Worm (Caenorhabditis elegans) whole organism, midembryonic: ENCODE results near the gene Y38F2AL.12.

ENCODE experiments used
- flt-1 ChIP-seq: fragments of 200-800 bp; sonication (Bioruptor generic); IDR thresholded peaks from 2 replicates; pipeline ENCODE4 v1.3.6; 2022; ENCODE audit warnings: missing genetic modification characterization, missing compliant biosample characterization
- klf-2 ChIP-seq: fragments of 200-800 bp; sonication (Bioruptor generic); conservative IDR thresholded peaks from 2 replicates; pipeline ENCODE4 v1.3.6; 2022; ENCODE audit warnings: missing genetic modification reagents, missing genetic modification characterization, missing compliant biosample characterization
- ref-1 ChIP-seq: fragments of 200-800 bp; sonication (Bioruptor generic); conservative IDR thresholded peaks from 2 replicates; pipeline ENCODE4 v1.3.6; 2022; ENCODE audit warnings: missing genetic modification reagents, missing genetic modification characterization, missing compliant biosample characterization
- tab-1 ChIP-seq: fragments of 200-800 bp; sonication (Bioruptor generic); IDR thresholded peaks from 2 replicates; pipeline ENCODE4 v1.3.6; 2022; ENCODE audit warnings: missing genetic modification characterization, missing compliant biosample characterization
- ztf-23 ChIP-seq: fragments of 200-800 bp; sonication (Bioruptor generic); IDR thresholded peaks from 2 replicates; pipeline ENCODE4 v1.3.6; 2022; ENCODE audit warnings: missing genetic modification reagents, missing genetic modification characterization, missing compliant biosample characterization

DNA sequence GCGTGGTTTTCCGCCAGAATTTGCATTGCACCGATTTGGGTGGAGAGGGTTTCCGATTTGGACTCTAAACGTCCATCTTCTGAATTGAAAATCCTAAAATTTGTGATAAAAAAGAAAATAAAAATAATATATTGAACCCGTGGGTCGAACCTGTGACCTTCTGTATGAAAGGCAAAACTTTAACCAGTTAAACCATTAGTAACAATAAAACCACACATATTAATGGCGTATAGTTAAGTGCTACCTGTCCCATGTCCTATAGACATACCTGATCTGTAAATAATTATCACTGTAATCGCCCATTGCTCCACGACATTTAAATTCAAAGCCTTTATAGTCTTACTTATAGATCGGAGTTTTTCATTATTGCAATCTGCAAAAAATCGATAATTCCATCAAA, 10.9 kb downstream of the Y38F2AL.12 start:
- no peak for TF ChIP-seq ztf-23 (GFP tag; lab: Robert Waterston, UW)
- no peak for TF ChIP-seq flt-1 (GFP tag; lab: Robert Waterston, UW)
- no peak for TF ChIP-seq ref-1 (GFP tag; lab: Robert Waterston, UW)
- no peak for TF ChIP-seq klf-2 (GFP tag; lab: Robert Waterston, UW)
- TF ChIP-seq tab-1 (GFP tag; lab: Robert Waterston, UW) = no peak
